Worm (Caenorhabditis elegans): ENCODE data around the gene R31.2.

DNA sequence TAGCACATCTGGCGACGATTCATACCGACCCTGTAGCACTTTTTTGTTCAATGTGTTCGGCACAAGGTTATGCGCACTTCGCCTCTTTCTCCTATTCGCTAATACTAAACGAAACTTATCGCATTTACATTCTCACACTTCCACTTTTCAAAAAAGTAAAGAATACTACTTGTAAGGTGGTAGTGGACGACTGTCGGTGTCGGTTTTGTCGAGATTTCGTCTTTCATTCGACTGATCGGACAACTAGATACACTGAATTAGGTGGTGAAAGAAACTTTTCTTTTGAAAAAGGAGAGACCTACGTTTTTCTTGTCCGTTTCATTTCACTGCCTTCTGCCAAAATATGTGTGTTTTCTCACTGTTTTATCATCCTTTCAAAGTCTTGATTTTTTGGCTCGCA is 19.8 kb upstream of the R31.2 start:
- TF ChIP-seq unc-62 (GFP tag; optimal IDR thresholded peaks at IDR 0.05) (no peak), ztf-11 (tag; optimal IDR thresholded peaks at IDR 0.05) (no peak), nhr-12 (tag; optimal IDR thresholded peaks at IDR 0.05) (no peak), sma-9 (GFP tag; optimal IDR thresholded peaks at IDR 0.05) (no peak), sma-9 (tag; optimal IDR thresholded peaks at IDR 0.05) (no peak), elt-1 (tag; optimal IDR thresholded peaks at IDR 0.05) (no peak), alr-1 (tag; optimal IDR thresholded peaks at IDR 0.05) (no peak), lsy-2 (tag; optimal IDR thresholded peaks at IDR 0.05) (no peak), unc-55 (GFP tag; optimal IDR thresholded peaks at IDR 0.05) (no peak), zag-1 (tag; optimal IDR thresholded peaks at IDR 0.05) (no peak), skn-1 (tag; optimal IDR thresholded peaks at IDR 0.05) (no peak), nhr-77 (tag; optimal IDR thresholded peaks at IDR 0.05) (no peak), fos-1 (tag; optimal IDR thresholded peaks at IDR 0.05) (no peak), nhr-25 (tag; optimal IDR thresholded peaks at IDR 0.05) (no peak), ama-1 (optimal IDR thresholded peaks at IDR 0.05) (no peak)
